Fruit fly (Drosophila melanogaster): ENCODE results near the gene Rbf.

dm6 chrX:838012-838411 is 36.7 kb upstream of the Rbf start:
- TF ChIP-seq pan (optimal IDR thresholded peaks at IDR 0.05) = no peak
- no peak for TF ChIP-seq Abd-B (GFP tag; optimal IDR thresholded peaks at IDR 0.05)
- TF ChIP-seq N (GFP tag; optimal IDR thresholded peaks at IDR 0.05) = no peak
- TF ChIP-seq jim (GFP tag; optimal IDR thresholded peaks at IDR 0.05) = no peak
- no peak for TF ChIP-seq fru (GFP tag; optimal IDR thresholded peaks at IDR 0.05)
- no peak for TF ChIP-seq CG32264 (GFP tag; optimal IDR thresholded peaks at IDR 0.05)
- no peak for TF ChIP-seq usp (GFP tag; optimal IDR thresholded peaks at IDR 0.05)
- no peak for TF ChIP-seq Dfd (GFP tag; optimal IDR thresholded peaks at IDR 0.05)
- TF ChIP-seq psq (GFP tag; optimal IDR thresholded peaks at IDR 0.05) = no peak
